Fruit fly (Drosophila melanogaster): ENCODE results near the gene BBS8.

BBS8 gene

DNA sequence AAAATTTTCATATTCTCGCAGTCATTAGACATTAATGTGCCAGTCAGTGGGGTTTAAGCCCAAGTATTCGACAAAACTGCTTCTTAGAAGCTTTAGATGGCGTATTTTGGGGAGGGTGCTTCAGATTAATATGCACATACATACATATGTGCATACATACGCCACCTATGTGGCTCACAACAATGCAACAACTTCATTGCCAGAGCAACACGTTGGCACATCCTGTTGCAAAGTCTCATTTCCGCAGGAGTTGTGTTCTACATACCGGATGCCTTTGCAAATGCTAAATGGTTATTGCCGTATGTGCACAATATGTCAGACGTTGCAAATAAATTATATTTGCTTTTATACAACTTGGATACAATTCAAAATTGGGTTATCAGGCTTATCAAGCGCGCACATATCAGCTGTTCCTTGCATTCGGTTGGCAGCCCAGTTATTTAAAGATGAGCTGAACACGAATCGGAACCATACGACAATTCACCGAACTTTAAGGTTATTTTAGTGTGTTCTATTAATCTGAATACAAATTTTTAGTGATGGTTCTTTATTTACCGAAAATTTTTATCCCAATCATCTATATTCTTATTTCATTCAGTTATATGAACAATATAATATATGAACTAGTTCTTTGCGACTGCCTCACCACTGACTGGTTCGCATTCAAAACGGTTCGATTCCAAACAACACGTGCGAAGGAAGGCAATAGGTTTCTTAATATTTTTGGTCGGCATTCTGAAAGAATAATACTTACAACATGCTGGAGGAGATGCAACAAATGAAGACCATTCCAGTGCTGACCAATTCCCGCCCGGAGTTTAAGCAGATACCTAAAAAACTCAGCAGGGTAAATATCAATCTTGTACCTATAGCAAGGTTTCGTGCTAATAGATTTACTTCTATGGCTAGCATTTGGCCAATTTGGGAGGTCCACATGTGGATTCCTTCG, 18.8 kb upstream of the BBS8 start, which contains the start of gene Polr1B (continued):
- TF ChIP-seq da (GFP tag; optimal IDR thresholded peaks at IDR 0.05) (no peak), CG11093 (GFP tag; IDR thresholded peaks at IDR 0.05) (no peak), inv (GFP tag; IDR thresholded peaks at IDR 0.05; ENCODE audit: partially characterized antibody) (peak; percentile 57; the same call in 1 of the 2 replicates), D19B (GFP tag; optimal IDR thresholded peaks at IDR 0.05) (no peak), CG4820 (GFP tag; optimal IDR thresholded peaks at IDR 0.05) (no peak), crp (GFP tag; optimal IDR thresholded peaks at IDR 0.05) (peak; percentile 85 to 98), CG13775 (GFP tag; optimal IDR thresholded peaks at IDR 0.05) (no peak), CG1024 (GFP tag; IDR thresholded peaks at IDR 0.05) (no peak), CG12299 (tag; optimal IDR thresholded peaks at IDR 0.05) (peak; percentile 19), MBD-R2 (GFP tag; IDR thresholded peaks at IDR 0.05) (peak; percentile 74), Hr39 (optimal IDR thresholded peaks at IDR 0.05) (no peak), CG18262 (tag; optimal IDR thresholded peaks at IDR 0.05) (peak; percentile 24), CG9817 (tag; optimal IDR thresholded peaks at IDR 0.05) (no peak), Hr3 (GFP tag; optimal IDR thresholded peaks at IDR 0.05) (peak; percentile 9), Gsc (GFP tag; IDR thresholded peaks at IDR 0.05) (no peak), Rx (GFP tag; IDR thresholded peaks at IDR 0.05) (no peak), CG5180 (GFP tag; optimal IDR thresholded peaks at IDR 0.05) (peak; percentile 91), CG14860 (GFP tag; IDR thresholded peaks at IDR 0.05; ENCODE audit: partially characterized antibody) (no peak), pzg (GFP tag; optimal IDR thresholded peaks at IDR 0.05) (peak; percentile 74), CG1603 (tag; optimal IDR thresholded peaks at IDR 0.05) (no peak), Max (GFP tag; optimal IDR thresholded peaks at IDR 0.05) (peak; percentile 80), nerfin-1 (tag; optimal IDR thresholded peaks at IDR 0.05) (no peak), Sry-δ (GFP tag; optimal IDR thresholded peaks at IDR 0.05) (peak; percentile 59), esg (GFP tag; conservative IDR thresholded peaks at IDR 0.05) (no peak), Usf (GFP tag; optimal IDR thresholded peaks at IDR 0.05) (no peak), CG1792 (GFP tag; optimal IDR thresholded peaks at IDR 0.05) (no peak), CG17186 (GFP tag; optimal IDR thresholded peaks at IDR 0.05) (no peak), pb (GFP tag; optimal IDR thresholded peaks at IDR 0.05) (no peak), Opbp (GFP tag; IDR thresholded peaks at IDR 0.05; ENCODE audit: partially characterized antibody) (0 out of 3 replicates have a peak, but pooled peaks have one; percentile 31), sens-2 (GFP tag; IDR thresholded peaks at IDR 0.05) (no peak), CG13624 (GFP tag; optimal IDR thresholded peaks at IDR 0.05) (no peak), klu (GFP tag; IDR thresholded peaks at IDR 0.05) (no peak), Lhr (GFP tag; optimal IDR thresholded peaks at IDR 0.05) (no peak), BtbVII (GFP tag; optimal IDR thresholded peaks at IDR 0.05) (no peak), ewg (GFP tag; optimal IDR thresholded peaks at IDR 0.05) (no peak), nerfin-2 (GFP tag; IDR thresholded peaks at IDR 0.05; ENCODE audit: partially characterized antibody) (no peak), PHDP (tag; optimal IDR thresholded peaks at IDR 0.05) (no peak), CG34224 (GFP tag; IDR thresholded peaks at IDR 0.05; ENCODE audit: partially characterized antibody) (peak; percentile 59; the same call in 1 of the 3 replicates), CG17568 (GFP tag; optimal IDR thresholded peaks at IDR 0.05) (no peak), CHES-1-like (GFP tag; optimal IDR thresholded peaks at IDR 0.05) (no peak), yki (optimal IDR thresholded peaks at IDR 0.05) (no peak), CTCF (GFP tag; optimal IDR thresholded peaks at IDR 0.05) (peak; percentile 90), pros (GFP tag; optimal IDR thresholded peaks at IDR 0.05) (no peak), Sin3A (optimal IDR thresholded peaks at IDR 0.05) (peak; percentile 68), Vsx1 (GFP tag; optimal IDR thresholded peaks at IDR 0.05) (no peak), bowl (GFP tag; IDR thresholded peaks at IDR 0.05) (no peak), CG16779 (GFP tag; IDR thresholded peaks at IDR 0.05) (no peak), ham (GFP tag; IDR thresholded peaks at IDR 0.05) (no peak), CG17829 (tag; optimal IDR thresholded peaks at IDR 0.05) (peak; percentile 36), gt (GFP tag; IDR thresholded peaks at IDR 0.05) (no peak)
